Fruit fly (Drosophila melanogaster) whole organism, embryonic: Measurements from ENCODE around the gene Rab9Fb.

Experiments
- Bteb2 ChIP-seq: fragments of 200-800 bp; sonication (Bioruptor generic); optimal IDR thresholded peaks from 2 replicates; lab custom pipeline; 2016; ENCODE audit warnings: missing biosample characterization, missing genetic modification characterization
- CG11456 ChIP-seq: fragments of 200-800 bp; sonication (Bioruptor generic); IDR thresholded peaks from 3 replicates; pipeline ENCODE4 v1.3.6; 2022; ENCODE audit warnings: missing biosample characterization, missing genetic modification characterization
- CG12744 ChIP-seq: fragments of 200-800 bp; sonication (Bioruptor generic); optimal IDR thresholded peaks from 2 replicates; lab custom pipeline; 2016; ENCODE audit warnings: missing biosample characterization, missing genetic modification characterization
- CG12769 ChIP-seq: fragments of 200-800 bp; sonication (Bioruptor generic); optimal IDR thresholded peaks from 2 replicates; lab custom pipeline; 2019; ENCODE audit warnings: missing biosample characterization, mild to moderate bottlenecking, missing genetic modification characterization, moderate library complexity
- CG14860 ChIP-seq: fragments of 200-800 bp; sonication (Bioruptor generic); IDR thresholded peaks from 3 replicates; pipeline ENCODE4 v1.3.6; 2022; ENCODE audit warnings: missing biosample characterization, missing genetic modification characterization; ENCODE audit not compliant: partially characterized antibody
- CG16813 ChIP-seq: fragments of 200-800 bp; sonication (Bioruptor generic); IDR thresholded peaks from 3 replicates; pipeline ENCODE4 v1.3.6; 2022; ENCODE audit warnings: missing biosample characterization, missing genetic modification characterization; ENCODE audit not compliant: partially characterized antibody
- CG17359 ChIP-seq: fragments of 200-800 bp; sonication (Bioruptor generic); optimal IDR thresholded peaks from 3 replicates; lab custom pipeline; 2018; ENCODE audit warnings: missing biosample characterization, mild to moderate bottlenecking, missing genetic modification characterization, moderate library complexity
- CG17568 ChIP-seq: fragments of 200-800 bp; sonication (Bioruptor generic); optimal IDR thresholded peaks from 2 replicates; lab custom pipeline; 2018; ENCODE audit warnings: missing biosample characterization, mild to moderate bottlenecking, missing genetic modification characterization, moderate library complexity
- CG31441 ChIP-seq: fragments of 200-800 bp; sonication (Bioruptor generic); IDR thresholded peaks from 2 replicates; pipeline ENCODE4 v1.3.6; 2022; ENCODE audit warnings: missing biosample characterization, missing genetic modification characterization
- CG32767 ChIP-seq: fragments of 200-800 bp; sonication (Bioruptor generic); IDR thresholded peaks from 2 replicates; pipeline ENCODE4 v1.3.6; 2022; ENCODE audit warnings: missing biosample characterization, missing genetic modification characterization
- CG33557 ChIP-seq: fragments of 200-800 bp; sonication (Bioruptor generic); optimal IDR thresholded peaks from 2 replicates; lab custom pipeline; 2019; ENCODE audit warnings: missing biosample characterization, mild to moderate bottlenecking, missing genetic modification characterization, moderate library complexity
- CG4730 ChIP-seq: fragments of 200-800 bp; sonication (Bioruptor generic); IDR thresholded peaks from 2 replicates; pipeline ENCODE4 v1.3.6; 2022; ENCODE audit warnings: missing biosample characterization, missing genetic modification characterization
- CG5953 ChIP-seq: fragments of 200-800 bp; sonication (Bioruptor generic); IDR thresholded peaks from 2 replicates; pipeline ENCODE4 v1.3.6; 2022; ENCODE audit warnings: missing biosample characterization, missing genetic modification characterization
- CG6765 ChIP-seq: fragments of 200-800 bp; sonication (Bioruptor generic); optimal IDR thresholded peaks from 3 replicates; lab custom pipeline; 2017; ENCODE audit warnings: missing biosample characterization, mild to moderate bottlenecking, missing genetic modification characterization
- CG7745 ChIP-seq: fragments of 200-800 bp; sonication (Bioruptor generic); optimal IDR thresholded peaks from 2 replicates; lab custom pipeline; 2018; ENCODE audit warnings: missing biosample characterization, mild to moderate bottlenecking, missing genetic modification characterization, moderate library complexity
- CG7928 ChIP-seq: fragments of 200-800 bp; sonication (Bioruptor generic); optimal IDR thresholded peaks from 2 replicates; lab custom pipeline; 2017; ENCODE audit warnings: missing biosample characterization, mild to moderate bottlenecking, missing genetic modification characterization
- CG8924 ChIP-seq: fragments of 200-800 bp; optimal IDR thresholded peaks from 3 replicates; lab custom pipeline; 2019; ENCODE audit warnings: missing biosample characterization, mild to moderate bottlenecking, missing genetic modification characterization, moderate library complexity
- CG9876 ChIP-seq: fragments of 200-800 bp; sonication (Bioruptor generic); optimal IDR thresholded peaks from 2 replicates; lab custom pipeline; 2016; ENCODE audit warnings: missing biosample characterization, missing genetic modification characterization
- Deaf1 ChIP-seq: fragments of 200-800 bp; optimal IDR thresholded peaks from 3 replicates; lab custom pipeline; 2019; ENCODE audit warnings: missing biosample characterization, mild to moderate bottlenecking, missing genetic modification characterization, moderate library complexity
- Dip3 ChIP-seq: fragments of 200-800 bp; sonication (Bioruptor generic); optimal IDR thresholded peaks from 3 replicates; lab custom pipeline; 2016; ENCODE audit warnings: missing biosample characterization, missing genetic modification characterization
- H15 ChIP-seq: fragments of 200-800 bp; sonication (Bioruptor generic); IDR thresholded peaks from 3 replicates; pipeline ENCODE4 v1.3.6; 2022; ENCODE audit warnings: missing biosample characterization, missing genetic modification characterization
- Med ChIP-seq: fragments of 200-800 bp; sonication (Bioruptor generic); peaks from one replicate; lab custom pipeline; 2016; ENCODE audit warnings: missing biosample characterization, missing genetic modification characterization, mild to moderate bottlenecking, inconsistent platforms, moderate library complexity
- Neu2 ChIP-seq: fragments of 200-800 bp; sonication (Bioruptor generic); optimal IDR thresholded peaks from 3 replicates; lab custom pipeline; 2016; ENCODE audit warnings: missing biosample characterization, missing genetic modification characterization, borderline replicate concordance
- Rx ChIP-seq: fragments of 200-800 bp; sonication (Bioruptor generic); IDR thresholded peaks from 2 replicates; pipeline ENCODE4 v1.3.6; 2022; ENCODE audit warnings: missing biosample characterization, missing genetic modification characterization
- Sry-δ ChIP-seq: fragments of 200-800 bp; sonication (Bioruptor generic); optimal IDR thresholded peaks from 2 replicates; lab custom pipeline; 2016; ENCODE audit warnings: missing biosample characterization, missing genetic modification characterization
- Ssrp ChIP-seq: fragments of 200-800 bp; sonication (Bioruptor generic); optimal IDR thresholded peaks from 2 replicates; lab custom pipeline; 2018; ENCODE audit warnings: missing biosample characterization, mild to moderate bottlenecking, missing genetic modification characterization, moderate library complexity
- Tbp ChIP-seq: fragments of >200 bp; optimal IDR thresholded peaks from 2 replicates; lab custom pipeline; 2018; ENCODE audit warnings: missing biosample characterization, missing genetic modification characterization
- Trl ChIP-seq, 3 experiments: fragments of >200 bp in 2 of 3; fragments of 200-800 bp in 1 of 3; sonication (Bioruptor generic) in 1 of 3; optimal IDR thresholded peaks; 2 replicates in 1 of 3; 3 replicates in 2 of 3; lab custom pipeline; 2016 to 2017; ENCODE audit warnings: missing biosample characterization in 1 of 3, missing genetic modification characterization in 1 of 3
- ato ChIP-seq: fragments of 200-800 bp; sonication (Bioruptor generic); IDR thresholded peaks from 2 replicates; pipeline ENCODE4 v1.3.6; 2022; ENCODE audit warnings: missing biosample characterization, missing genetic modification characterization; ENCODE audit not compliant: partially characterized antibody
- bab2 ChIP-seq: fragments of 200-800 bp; sonication (Bioruptor generic); optimal IDR thresholded peaks from 2 replicates; lab custom pipeline; 2016; ENCODE audit warnings: missing biosample characterization, missing genetic modification characterization
- crol ChIP-seq: fragments of 200-800 bp; sonication (Bioruptor generic); IDR thresholded peaks from 2 replicates; pipeline ENCODE4 v1.3.6; 2022; ENCODE audit warnings: missing biosample characterization, missing genetic modification characterization
- crp ChIP-seq, 2 experiments: fragments of 200-800 bp; sonication (Bioruptor generic); optimal IDR thresholded peaks; 2 replicates in 1 of 2; 3 replicates in 1 of 2; lab custom pipeline; 2017; ENCODE audit warnings: missing biosample characterization in 2 of 2, missing genetic modification characterization in 2 of 2, mild to moderate bottlenecking in 1 of 2, moderate library complexity in 1 of 2
- dan ChIP-seq: fragments of 200-800 bp; sonication (Bioruptor generic); IDR thresholded peaks from 2 replicates; pipeline ENCODE4 v1.3.6; 2022; ENCODE audit warnings: missing biosample characterization, missing genetic modification characterization
- fd3F ChIP-seq: fragments of 200-800 bp; sonication (Bioruptor generic); optimal IDR thresholded peaks from 2 replicates; lab custom pipeline; 2018; ENCODE audit warnings: missing biosample characterization, mild to moderate bottlenecking, missing genetic modification characterization, moderate library complexity
- fu2 ChIP-seq: fragments of 200-800 bp; sonication (Bioruptor generic); optimal IDR thresholded peaks from 2 replicates; lab custom pipeline; 2016; ENCODE audit warnings: missing biosample characterization, missing genetic modification characterization
- gce ChIP-seq: fragments of 200-800 bp; sonication (Bioruptor generic); IDR thresholded peaks from 3 replicates; pipeline ENCODE4 v1.3.6; 2022; ENCODE audit warnings: missing biosample characterization, missing genetic modification characterization
- gcm2 ChIP-seq: fragments of 200-800 bp; sonication (Bioruptor generic); optimal IDR thresholded peaks from 2 replicates; lab custom pipeline; 2016; ENCODE audit warnings: missing biosample characterization, missing genetic modification characterization
- grn ChIP-seq: fragments of 200-800 bp; sonication (Bioruptor generic); optimal IDR thresholded peaks from 3 replicates; lab custom pipeline; 2017; ENCODE audit warnings: missing biosample characterization, missing genetic modification characterization
- hb ChIP-seq: fragments of 200-800 bp; sonication (Bioruptor generic); IDR thresholded peaks from 3 replicates; pipeline ENCODE4 v1.3.6; 2022; ENCODE audit warnings: missing biosample characterization, missing genetic modification characterization; ENCODE audit not compliant: partially characterized antibody
- kni ChIP-seq: fragments of 200-800 bp; sonication (Bioruptor generic); optimal IDR thresholded peaks from 3 replicates; lab custom pipeline; 2017; ENCODE audit warnings: mild to moderate bottlenecking, missing biosample characterization, missing genetic modification reagents, missing genetic modification characterization
- knrl ChIP-seq: fragments of 200-800 bp; sonication (Bioruptor generic); IDR thresholded peaks from 3 replicates; pipeline ENCODE4 v1.3.6; 2022; ENCODE audit warnings: missing biosample characterization, missing genetic modification characterization; ENCODE audit not compliant: partially characterized antibody
- mam ChIP-seq: fragments of 200-800 bp; sonication (Bioruptor generic); optimal IDR thresholded peaks from 3 replicates; lab custom pipeline; 2016; ENCODE audit warnings: missing biosample characterization, missing genetic modification characterization
- odd ChIP-seq: fragments of 200-800 bp; sonication (Bioruptor generic); optimal IDR thresholded peaks from 2 replicates; lab custom pipeline; 2017; ENCODE audit warnings: missing biosample characterization, mild to moderate bottlenecking, missing genetic modification characterization
- peb ChIP-seq: fragments of 200-800 bp; sonication (Bioruptor generic); IDR thresholded peaks from 2 replicates; pipeline ENCODE4 v1.3.6; 2022; ENCODE audit warnings: missing biosample characterization, missing genetic modification characterization
- ro ChIP-seq: fragments of 200-800 bp; sonication (Bioruptor generic); IDR thresholded peaks from 2 replicates; pipeline ENCODE4 v1.3.6; 2022; ENCODE audit warnings: missing biosample characterization, missing genetic modification characterization
- sim ChIP-seq: fragments of 200-800 bp; sonication (Bioruptor generic); IDR thresholded peaks from 2 replicates; pipeline ENCODE4 v1.3.6; 2022; ENCODE audit warnings: missing biosample characterization, missing genetic modification characterization
- sima ChIP-seq: fragments of 200-800 bp; sonication (Bioruptor generic); optimal IDR thresholded peaks from 2 replicates; lab custom pipeline; 2016; ENCODE audit warnings: missing biosample characterization, missing genetic modification characterization
- sisA ChIP-seq: fragments of 200-800 bp; sonication (Bioruptor generic); IDR thresholded peaks from 2 replicates; pipeline ENCODE4 v1.3.6; 2022; ENCODE audit warnings: missing biosample characterization, missing genetic modification characterization
- slp2 ChIP-seq: fragments of 200-800 bp; sonication (Bioruptor generic); optimal IDR thresholded peaks from 2 replicates; lab custom pipeline; 2016; ENCODE audit warnings: missing biosample characterization, missing genetic modification characterization
- sna ChIP-seq: fragments of 200-800 bp; sonication (Bioruptor generic); IDR thresholded peaks from 2 replicates; pipeline ENCODE4 v1.3.6; 2022; ENCODE audit warnings: missing biosample characterization, missing genetic modification characterization; ENCODE audit not compliant: partially characterized antibody
- tap ChIP-seq: fragments of 200-800 bp; optimal IDR thresholded peaks from 3 replicates; lab custom pipeline; 2019; ENCODE audit warnings: missing biosample characterization, mild to moderate bottlenecking, missing genetic modification characterization, moderate library complexity

Gene Rab9Fb

DNA sequence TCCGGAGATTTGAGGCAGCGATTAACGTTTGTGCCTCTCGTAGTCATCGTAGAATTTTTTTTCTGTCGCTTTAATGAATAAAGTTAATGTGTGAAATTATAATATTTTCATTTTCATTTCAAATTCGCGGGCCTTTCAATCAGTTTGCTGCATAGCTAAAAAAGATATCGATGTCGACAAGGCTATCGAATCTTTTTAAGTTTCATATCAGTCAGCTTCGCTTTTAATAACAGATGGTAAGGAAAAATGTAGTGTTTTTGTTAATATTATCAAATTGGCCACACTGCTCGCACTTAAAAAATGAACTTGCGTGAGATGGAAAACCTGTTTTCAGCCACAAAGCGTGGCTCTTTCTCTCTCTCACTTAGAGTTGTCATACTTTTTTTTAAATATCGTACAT, 22.7 kb downstream of the Rab9Fb start (continued):
- TF ChIP-seq peb (GFP tag; lab: Robert Waterston, UW) (no peak), kni (GFP tag; lab: Kevin White, UChicago) (no peak), dan (no peak), slp2 (GFP tag; lab: Kevin White, UChicago) (no peak), CG14860 (GFP tag; lab: Robert Waterston, UW) (no peak), CG8924 (tag; lab: Kevin White, UChicago) (no peak), knrl (GFP tag; lab: Robert Waterston, UW) (no peak), Med (no peak), Rx (GFP tag; lab: Robert Waterston, UW) (no peak), CG6765 (no peak), fd3F (GFP tag; lab: Kevin White, UChicago) (no peak), CG4730 (GFP tag; lab: Robert Waterston, UW) (no peak), mam (GFP tag; lab: Kevin White, UChicago) (no peak), CG7928 (no peak), Trl (optimal IDR thresholded peaks at IDR 0.05; lab: Kevin White, UChicago) (peak in 1 of 2 experiments; percentile 4), Trl (GFP tag; optimal IDR thresholded peaks at IDR 0.05; lab: Kevin White, UChicago) (no peak), Neu2 (GFP tag; lab: Kevin White, UChicago) (no peak), bab2 (GFP tag; lab: Kevin White, UChicago) (no peak), Bteb2 (GFP tag; lab: Kevin White, UChicago) (no peak), fu2 (no peak), odd (GFP tag; lab: Kevin White, UChicago) (no peak), Dip3 (GFP tag; lab: Kevin White, UChicago) (no peak), CG17359 (tag; lab: Kevin White, UChicago) (no peak), Ssrp (no peak), CG31441 (GFP tag; lab: Robert Waterston, UW) (no peak), CG11456 (GFP tag; lab: Robert Waterston, UW) (no peak), CG7745 (tag; lab: Kevin White, UChicago) (no peak), CG33557 (GFP tag; lab: Kevin White, UChicago) (no peak), CG16813 (GFP tag; lab: Robert Waterston, UW) (peak; percentile 68), hb (GFP tag; lab: Robert Waterston, UW) (no peak; the same call in 2 of the 3 replicates), gcm2 (GFP tag; lab: Kevin White, UChicago) (no peak), CG12744 (no peak), crol (GFP tag; lab: Robert Waterston, UW) (no peak), sisA (no peak), tap (tag; lab: Kevin White, UChicago) (no peak), sima (GFP tag; lab: Kevin White, UChicago) (no peak), CG12769 (tag; lab: Kevin White, UChicago) (no peak), CG32767 (no peak), CG17568 (no peak), grn (GFP tag; lab: Kevin White, UChicago) (no peak), CG5953 (GFP tag; lab: Robert Waterston, UW) (no peak), Deaf1 (tag; lab: Kevin White, UChicago) (no peak), Sry-δ (GFP tag; lab: Kevin White, UChicago) (peak; percentile 21), sna (GFP tag; lab: Robert Waterston, UW) (0 out of 2 replicates have a peak, but pooled peaks have one; percentile 54), CG9876 (GFP tag; lab: Kevin White, UChicago) (no peak), gce (GFP tag; lab: Robert Waterston, UW) (no peak), ato (GFP tag; lab: Robert Waterston, UW) (no peak), Tbp (GFP tag; lab: Kevin White, UChicago) (no peak), ro (GFP tag; lab: Robert Waterston, UW) (no peak), H15 (GFP tag; lab: Robert Waterston, UW) (no peak), sim (GFP tag; lab: Robert Waterston, UW) (no peak), crp (GFP tag; optimal IDR thresholded peaks at IDR 0.05; lab: Kevin White, UChicago) (peak in 1 of 2 experiments; percentile 1)
